Worm (Caenorhabditis elegans) whole organism, L1 larva: ENCODE results near the gene daf-11.

ENCODE experiments used
- dpl-1 ChIP-seq, 3 experiments: fragments of 150-350 bp in 2 of 3; sonication (generic microtip) in 1 of 3; optimal IDR thresholded peaks; 2 replicates each; lab custom pipeline; 2014 to 2017; ENCODE audit warnings: missing biosample characterization in 3 of 3, missing genetic modification characterization in 3 of 3, missing genetic modification reagents in 3 of 3
- elt-2 ChIP-seq: sonication (generic microtip); optimal IDR thresholded peaks from 2 replicates; lab custom pipeline; 2016; ENCODE audit warnings: missing genetic modification characterization, mild to moderate bottlenecking, inconsistent platforms, missing compliant biosample characterization, missing genetic modification reagents
- fos-1 ChIP-seq: fragments of 150-350 bp; optimal IDR thresholded peaks from 2 replicates; lab custom pipeline; 2014; ENCODE audit warnings: missing biosample characterization, missing genetic modification characterization
- nhr-11 ChIP-seq: fragments of 150-350 bp; optimal IDR thresholded peaks from 2 replicates; lab custom pipeline; 2014; ENCODE audit warnings: missing biosample characterization, missing genetic modification characterization
- snpc-4 ChIP-seq: fragments of 150-350 bp; optimal IDR thresholded peaks from 2 replicates; lab custom pipeline; 2014; ENCODE audit warnings: missing biosample characterization, missing genetic modification characterization

DNA sequence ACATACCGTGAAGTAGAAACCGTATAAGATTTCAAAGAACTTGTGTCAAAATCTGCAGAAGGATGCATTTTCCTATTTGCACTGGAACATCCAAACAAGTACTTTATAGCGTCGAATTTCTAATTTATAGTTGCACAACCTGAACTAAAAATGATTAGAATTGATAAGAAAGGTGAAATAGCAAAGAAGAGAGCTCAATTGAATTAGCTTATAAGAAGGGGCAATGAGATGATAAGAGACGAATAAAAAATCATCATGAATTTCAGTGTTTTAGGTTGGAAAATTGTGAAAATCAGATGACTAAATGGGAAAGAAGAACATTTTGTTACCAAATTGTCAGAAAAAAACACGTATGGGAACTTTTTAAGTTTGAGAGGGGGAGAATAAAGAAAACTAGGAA lies 34.3 kb downstream of the daf-11 start, which contains the start of gene W05E10.1:
- TF ChIP-seq snpc-4 (tag; lab: Kevin White, UChicago) (no peak), elt-2 (tag; lab: Kevin White, UChicago) (peak; percentile 55), nhr-11 (tag; lab: Kevin White, UChicago) (no peak), fos-1 (tag; lab: Kevin White, UChicago) (no peak), dpl-1 (GFP tag; optimal IDR thresholded peaks at IDR 0.05; lab: Kevin White, UChicago) (no peak)
